Worm (Caenorhabditis elegans) whole organism, L1 larva: ENCODE data around the gene C55C3.3.

Experiments
- aha-1 ChIP-seq: fragments of 150-350 bp; optimal IDR thresholded peaks from 2 replicates; lab custom pipeline; 2014; ENCODE audit warnings: missing biosample characterization, missing genetic modification characterization
- alr-1 ChIP-seq: fragments of 200-800 bp; sonication (Bioruptor generic); optimal IDR thresholded peaks from 2 replicates; lab custom pipeline; 2018; ENCODE audit warnings: borderline replicate concordance, mild to moderate bottlenecking, missing genetic modification characterization, missing compliant biosample characterization
- ama-1 ChIP-seq: fragments of 150-350 bp; optimal IDR thresholded peaks from 2 replicates; lab custom pipeline; 2014
- blmp-1 ChIP-seq: fragments of 150-350 bp; optimal IDR thresholded peaks from 2 replicates; lab custom pipeline; 2014; ENCODE audit warnings: missing biosample characterization, missing genetic modification characterization
- ceh-63 ChIP-seq: fragments of 200-800 bp; sonication (Bioruptor generic); optimal IDR thresholded peaks from 2 replicates; lab custom pipeline; 2018; ENCODE audit warnings: mild to moderate bottlenecking, missing genetic modification characterization, missing compliant biosample characterization
- ceh-8 ChIP-seq: fragments of 200-800 bp; sonication (Bioruptor generic); optimal IDR thresholded peaks from 2 replicates; lab custom pipeline; 2018; ENCODE audit warnings: mild to moderate bottlenecking, missing genetic modification characterization, moderate library complexity, missing compliant biosample characterization
- ceh-82 ChIP-seq, 3 experiments: fragments of 150-350 bp in 1 of 3; sonication (generic microtip) in 2 of 3; optimal IDR thresholded peaks; 2 replicates each; lab custom pipeline; 2014 to 2017; ENCODE audit warnings: missing biosample characterization in 3 of 3, missing genetic modification characterization in 3 of 3
- ceh-88 ChIP-seq: fragments of 200-800 bp; sonication (Bioruptor generic); IDR thresholded peaks from 2 replicates; pipeline ENCODE4 v1.3.6; 2022; ENCODE audit warnings: missing genetic modification characterization, missing compliant biosample characterization
- ceh-90 ChIP-seq: sonication (generic microtip); optimal IDR thresholded peaks from 2 replicates; lab custom pipeline; 2016; ENCODE audit warnings: missing genetic modification characterization, missing compliant biosample characterization
- ces-1 ChIP-seq: fragments of 150-350 bp; optimal IDR thresholded peaks from 2 replicates; lab custom pipeline; 2014; ENCODE audit warnings: missing biosample characterization, missing genetic modification reagents, missing genetic modification characterization
- dsc-1 ChIP-seq: sonication (generic microtip); optimal IDR thresholded peaks from 2 replicates; lab custom pipeline; 2016; ENCODE audit warnings: mild to moderate bottlenecking, missing genetic modification characterization, missing compliant biosample characterization
- efl-1 ChIP-seq, 4 experiments: fragments of 150-350 bp; optimal IDR thresholded peaks in 3 of 4; peaks in 1 of 4; 1 replicate in 1 of 4; 2 replicates in 3 of 4; lab custom pipeline; 2014; ENCODE audit warnings: missing biosample characterization in 2 of 4, missing genetic modification characterization in 2 of 4, missing genetic modification reagents in 2 of 4
- efl-3 ChIP-seq: fragments of 200-800 bp; sonication (Bioruptor generic); optimal IDR thresholded peaks from 2 replicates; lab custom pipeline; 2018; ENCODE audit warnings: mild to moderate bottlenecking, missing genetic modification characterization, missing compliant biosample characterization
- egl-13 ChIP-seq: sonication (generic microtip); optimal IDR thresholded peaks from 2 replicates; lab custom pipeline; 2016; ENCODE audit warnings: missing genotype, missing genetic modification reagents, missing genetic modification characterization, missing compliant biosample characterization
- ets-5 ChIP-seq: fragments of 200-800 bp; sonication (Bioruptor generic); IDR thresholded peaks from 2 replicates; pipeline ENCODE4 v1.3.6; 2022; ENCODE audit warnings: missing genetic modification characterization, missing compliant biosample characterization
- fkh-10 ChIP-seq: sonication (generic microtip); optimal IDR thresholded peaks from 2 replicates; lab custom pipeline; 2017; ENCODE audit warnings: missing biosample characterization, missing genetic modification reagents, missing genetic modification characterization
- fkh-8 ChIP-seq: sonication (generic microtip); optimal IDR thresholded peaks from 2 replicates; lab custom pipeline; 2016; ENCODE audit warnings: mild to moderate bottlenecking, missing genetic modification characterization, missing compliant biosample characterization
- grh-1 ChIP-seq: fragments of 200-800 bp; sonication (Bioruptor generic); IDR thresholded peaks from 2 replicates; pipeline ENCODE4 v1.3.6; 2022; ENCODE audit warnings: missing genetic modification reagents, missing genetic modification characterization, missing compliant biosample characterization
- hlh-17 ChIP-seq: fragments of 200-800 bp; sonication (Bioruptor generic); optimal IDR thresholded peaks from 2 replicates; lab custom pipeline; 2018; ENCODE audit warnings: missing genetic modification characterization, mild to moderate bottlenecking, missing compliant biosample characterization, moderate library complexity, borderline replicate concordance
- hlh-4 ChIP-seq: sonication (generic microtip); optimal IDR thresholded peaks from 2 replicates; lab custom pipeline; 2016; ENCODE audit warnings: mild to moderate bottlenecking, missing genetic modification characterization, missing compliant biosample characterization
- hpl-2 ChIP-seq: fragments of 150-350 bp; optimal IDR thresholded peaks from 2 replicates; lab custom pipeline; 2014; ENCODE audit warnings: missing biosample characterization, missing genetic modification reagents, missing genetic modification characterization
- lin-13 ChIP-seq: fragments of 150-350 bp; optimal IDR thresholded peaks from 2 replicates; lab custom pipeline; 2014; ENCODE audit warnings: missing biosample characterization, missing genetic modification reagents, missing genetic modification characterization
- lin-14 ChIP-seq: fragments of 200-800 bp; sonication (Bioruptor generic); optimal IDR thresholded peaks from 2 replicates; lab custom pipeline; 2018; ENCODE audit warnings: mild to moderate bottlenecking, missing genetic modification characterization, moderate library complexity, missing compliant biosample characterization
- lin-15B ChIP-seq: fragments of 150-350 bp; sonication (generic microtip); optimal IDR thresholded peaks from 3 replicates; lab custom pipeline; 2014; ENCODE audit warnings: missing biosample characterization, missing genetic modification characterization
- lsy-2 ChIP-seq, 2 experiments: fragments of 150-350 bp; optimal IDR thresholded peaks; 2 replicates each; lab custom pipeline; 2014; ENCODE audit warnings: missing biosample characterization in 2 of 2, missing genetic modification characterization in 2 of 2
- mef-2 ChIP-seq: fragments of 150-350 bp; optimal IDR thresholded peaks from 2 replicates; lab custom pipeline; 2014; ENCODE audit warnings: missing biosample characterization, missing genetic modification characterization
- nhr-11 ChIP-seq: fragments of 150-350 bp; optimal IDR thresholded peaks from 2 replicates; lab custom pipeline; 2014; ENCODE audit warnings: missing biosample characterization, missing genetic modification characterization
- nhr-12 ChIP-seq: sonication (generic microtip); optimal IDR thresholded peaks from 2 replicates; lab custom pipeline; 2017; ENCODE audit warnings: missing biosample characterization, missing genetic modification characterization
- nhr-19 ChIP-seq: fragments of 200-800 bp; sonication (Bioruptor generic); conservative IDR thresholded peaks from 2 replicates; pipeline ENCODE4 v1.3.6; 2022; ENCODE audit warnings: missing genetic modification characterization, missing compliant biosample characterization
- nhr-20 ChIP-seq: sonication (generic microtip); optimal IDR thresholded peaks from 2 replicates; lab custom pipeline; 2016; ENCODE audit warnings: mild to moderate bottlenecking, missing genetic modification characterization, missing compliant biosample characterization
- nhr-28 ChIP-seq: fragments of 150-350 bp; optimal IDR thresholded peaks from 2 replicates; lab custom pipeline; 2014; ENCODE audit warnings: missing biosample characterization, missing genetic modification characterization
- nhr-47 ChIP-seq: sonication (generic microtip); optimal IDR thresholded peaks from 2 replicates; lab custom pipeline; 2016; ENCODE audit warnings: mild to moderate bottlenecking, missing genetic modification characterization, moderate library complexity, missing compliant biosample characterization
- nhr-71 ChIP-seq: sonication (generic microtip); optimal IDR thresholded peaks from 2 replicates; lab custom pipeline; 2016; ENCODE audit warnings: mild to moderate bottlenecking, missing genetic modification characterization, moderate library complexity, missing compliant biosample characterization
- nhr-76 ChIP-seq: sonication (generic microtip); optimal IDR thresholded peaks from 2 replicates; lab custom pipeline; 2017; ENCODE audit warnings: missing biosample characterization, missing genetic modification characterization
- nhr-84 ChIP-seq: sonication (generic microtip); optimal IDR thresholded peaks from 2 replicates; lab custom pipeline; 2017; ENCODE audit warnings: missing biosample characterization, missing genetic modification characterization
- nhr-85 ChIP-seq: sonication (generic microtip); peaks from one replicate; lab custom pipeline; 2016; ENCODE audit warnings: missing genetic modification characterization, inconsistent platforms, missing compliant biosample characterization
- pag-3 ChIP-seq: sonication (generic microtip); optimal IDR thresholded peaks from 2 replicates; lab custom pipeline; 2017; ENCODE audit warnings: missing genetic modification characterization, mild to moderate bottlenecking, missing compliant biosample characterization, antibody characterized with exemption, borderline replicate concordance; ENCODE audit not compliant: insufficient read depth
- pqm-1 ChIP-seq: sonication (generic microtip); optimal IDR thresholded peaks from 3 replicates; lab custom pipeline; 2017; ENCODE audit warnings: missing biosample characterization, missing genetic modification characterization
- skn-1 ChIP-seq: fragments of 150-350 bp; optimal IDR thresholded peaks from 2 replicates; lab custom pipeline; 2014; ENCODE audit warnings: missing biosample characterization, missing genetic modification characterization
- snpc-4 ChIP-seq: fragments of 150-350 bp; optimal IDR thresholded peaks from 2 replicates; lab custom pipeline; 2014; ENCODE audit warnings: missing biosample characterization, missing genetic modification characterization
- snu-23 ChIP-seq: sonication (generic microtip); optimal IDR thresholded peaks from 2 replicates; lab custom pipeline; 2016; ENCODE audit warnings: missing genetic modification characterization, missing compliant biosample characterization
- sup-37 ChIP-seq: fragments of 200-800 bp; sonication (Bioruptor generic); optimal IDR thresholded peaks from 2 replicates; lab custom pipeline; 2018; ENCODE audit warnings: mild to moderate bottlenecking, missing genetic modification characterization, missing compliant biosample characterization
- unc-86 ChIP-seq: sonication (generic microtip); optimal IDR thresholded peaks from 2 replicates; lab custom pipeline; 2016; ENCODE audit warnings: missing genetic modification characterization, missing compliant biosample characterization
- vab-15 ChIP-seq: sonication (generic microtip); optimal IDR thresholded peaks from 2 replicates; lab custom pipeline; 2017; ENCODE audit warnings: missing genotype, mild to moderate bottlenecking, missing genetic modification characterization, missing compliant biosample characterization
- xbp-1 ChIP-seq: sonication (generic microtip); optimal IDR thresholded peaks from 2 replicates; lab custom pipeline; 2016; ENCODE audit warnings: missing genetic modification characterization, missing compliant biosample characterization
- zag-1 ChIP-seq: fragments of 150-350 bp; optimal IDR thresholded peaks from 2 replicates; lab custom pipeline; 2014; ENCODE audit warnings: missing biosample characterization, missing genetic modification characterization
- zip-4 ChIP-seq: fragments of 200-800 bp; sonication (Bioruptor generic); optimal IDR thresholded peaks from 2 replicates; lab custom pipeline; 2018; ENCODE audit warnings: mild to moderate bottlenecking, missing genetic modification characterization, moderate library complexity, missing compliant biosample characterization

C55C3.3 gene

ce11 chrIV:5723659-5724058, 38.6 kb downstream of the C55C3.3 start:
- TF ChIP-seq grh-1 (GFP tag; lab: Robert Waterston, UW) (no peak), pag-3 (tag; lab: Kevin White, UChicago) (no peak), ces-1 (GFP tag; lab: Kevin White, UChicago) (no peak), hlh-17 (GFP tag; lab: Kevin White, UChicago) (no peak), nhr-11 (tag; lab: Kevin White, UChicago) (no peak), blmp-1 (tag; lab: Kevin White, UChicago) (no peak), vab-15 (tag; lab: Kevin White, UChicago) (no peak), ceh-82 (tag; optimal IDR thresholded peaks at IDR 0.05; lab: Kevin White, UChicago) (no peak), nhr-19 (GFP tag; lab: Robert Waterston, UW) (no peak), snu-23 (no peak), lsy-2 (tag; optimal IDR thresholded peaks at IDR 0.05; lab: Kevin White, UChicago) (no peak), pqm-1 (tag; lab: Kevin White, UChicago) (no peak), nhr-20 (no peak), nhr-85 (tag; lab: Kevin White, UChicago) (peak; percentile 39), fkh-10 (GFP tag; lab: Kevin White, UChicago) (peak; percentile 70), lin-14 (GFP tag; lab: Kevin White, UChicago) (peak; percentile 50), ceh-63 (GFP tag; lab: Kevin White, UChicago) (no peak), ceh-8 (GFP tag; lab: Kevin White, UChicago) (no peak), skn-1 (tag; lab: Kevin White, UChicago) (no peak), sup-37 (no peak), egl-13 (no peak), zag-1 (no peak), nhr-12 (tag; lab: Kevin White, UChicago) (no peak), nhr-28 (tag; lab: Kevin White, UChicago) (no peak)

DNA sequence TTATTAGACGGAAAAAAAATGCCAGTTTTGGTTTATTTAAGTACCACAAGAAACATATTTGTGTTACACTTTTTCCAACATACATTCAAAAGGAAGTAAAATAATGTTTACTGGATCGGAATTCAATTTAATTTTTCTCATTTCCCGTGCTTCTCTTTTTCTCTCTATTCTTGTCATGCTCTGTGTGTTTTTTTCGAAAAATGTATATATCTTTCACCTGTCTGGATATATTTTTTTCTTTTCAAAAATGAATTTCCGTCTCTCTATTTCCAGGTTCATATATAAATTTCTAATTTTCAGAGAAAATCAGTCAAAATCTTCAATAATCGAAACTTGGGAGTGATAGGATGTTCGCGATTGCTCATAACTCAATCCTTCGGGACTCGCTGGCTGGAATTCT, 40.2 kb downstream of the C55C3.3 start, which contains the start of gene H35B03.1:
Gene H35B03.1 (plus strand): TSS at position 301 of the 400 bp plus-strand sequence.
- no peak for TF ChIP-seq xbp-1 (tag; lab: Kevin White, UChicago)
- peak; percentile 17 for TF ChIP-seq lin-14 (GFP tag; lab: Kevin White, UChicago)
- no peak for TF ChIP-seq efl-1 (optimal IDR thresholded peaks at IDR 0.05; lab: Kevin White, UChicago)
- TF ChIP-seq efl-1 (GFP tag; optimal IDR thresholded peaks at IDR 0.05 in 1 of 2; lab: Kevin White, UChicago) = peak in 1 of 2 experiments; percentile 26
- TF ChIP-seq fkh-8 (tag; lab: Kevin White, UChicago) = peak; percentile 21

DNA sequence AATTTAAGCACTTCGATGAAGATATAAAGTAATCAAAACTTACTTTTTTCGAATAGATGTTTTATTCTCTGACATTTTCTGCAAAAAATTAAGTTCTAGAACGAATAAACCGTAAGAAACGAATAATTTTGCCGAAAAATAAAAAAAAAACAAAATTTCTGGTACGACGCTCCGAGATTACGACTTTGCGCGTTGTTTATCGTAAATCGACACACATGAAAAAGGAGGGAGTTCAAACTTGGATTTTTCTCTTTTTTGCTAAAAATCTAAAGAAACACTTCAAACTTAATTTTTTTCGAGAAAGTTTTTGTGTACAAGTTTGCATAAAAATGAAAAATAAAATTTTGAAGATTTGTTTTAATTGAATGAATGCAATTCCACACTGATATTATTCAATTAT, 46.5 kb downstream of the C55C3.3 start, which contains the start of gene H35B03.2:
Gene H35B03.2 (minus strand): TSS at position 78 of the 400 bp plus-strand sequence.
- TF ChIP-seq hpl-2 (GFP tag; lab: Kevin White, UChicago) (no peak), efl-3 (GFP tag; lab: Kevin White, UChicago) (no peak), nhr-76 (no peak), fkh-8 (tag; lab: Kevin White, UChicago) (peak; percentile 46), snpc-4 (tag; lab: Kevin White, UChicago) (peak; percentile 39), hlh-4 (tag; lab: Kevin White, UChicago) (no peak), nhr-19 (GFP tag; lab: Robert Waterston, UW) (peak; percentile 69), dsc-1 (peak; percentile 62), fkh-10 (GFP tag; lab: Kevin White, UChicago) (peak; percentile 12), ceh-90 (no peak), unc-86 (peak; percentile 65), lin-14 (GFP tag; lab: Kevin White, UChicago) (peak; percentile 69), pag-3 (tag; lab: Kevin White, UChicago) (no peak), lin-13 (GFP tag; lab: Kevin White, UChicago) (peak; percentile 51), aha-1 (tag; lab: Kevin White, UChicago) (no peak), alr-1 (no peak), zip-4 (GFP tag; lab: Kevin White, UChicago) (no peak), blmp-1 (tag; lab: Kevin White, UChicago) (peak; percentile 65), nhr-47 (tag; lab: Kevin White, UChicago) (peak; percentile 83), snu-23 (peak; percentile 83), ama-1 (no peak), ets-5 (no peak), mef-2 (no peak), grh-1 (GFP tag; lab: Robert Waterston, UW) (no peak), ceh-63 (GFP tag; lab: Kevin White, UChicago) (no peak), efl-1 (optimal IDR thresholded peaks at IDR 0.05; lab: Kevin White, UChicago) (peak; percentile 88 to 98), efl-1 (GFP tag; optimal IDR thresholded peaks at IDR 0.05 in 1 of 2; lab: Kevin White, UChicago) (peak; percentile 98 to 100), ceh-88 (GFP tag; lab: Robert Waterston, UW) (no peak), nhr-71 (tag; lab: Kevin White, UChicago) (peak; percentile 84), nhr-84 (tag; lab: Kevin White, UChicago) (no peak), lin-15B (tag; lab: Kevin White, UChicago) (peak; percentile 66)
